Worm (Caenorhabditis elegans) whole organism, L3 larva: ENCODE data around the gene asm-3.

Source experiments
- R02D3.7 ChIP-seq: fragments of 150-350 bp; optimal IDR thresholded peaks from 2 replicates; lab custom pipeline; 2014; ENCODE audit warnings: missing biosample characterization, missing genetic modification characterization
- ZK546.5 ChIP-seq: sonication (generic microtip); optimal IDR thresholded peaks from 2 replicates; lab custom pipeline; 2017; ENCODE audit warnings: missing biosample characterization, missing genetic modification characterization
- aly-2 ChIP-seq: fragments of 150-350 bp; optimal IDR thresholded peaks from 2 replicates; lab custom pipeline; 2014; ENCODE audit warnings: missing biosample characterization, missing genetic modification characterization
- ceh-16 ChIP-seq: sonication (generic microtip); optimal IDR thresholded peaks from 2 replicates; lab custom pipeline; 2017; ENCODE audit warnings: missing biosample characterization, missing genetic modification characterization
- ceh-9 ChIP-seq: sonication (generic microtip); optimal IDR thresholded peaks from 2 replicates; lab custom pipeline; 2018; ENCODE audit warnings: missing biosample characterization, missing genetic modification characterization
- daf-12 ChIP-seq: fragments of 150-350 bp; optimal IDR thresholded peaks from 2 replicates; lab custom pipeline; 2014; ENCODE audit warnings: missing biosample characterization, missing genetic modification reagents, missing genetic modification characterization
- egl-27 ChIP-seq: sonication (generic microtip); optimal IDR thresholded peaks from 4 replicates; lab custom pipeline; 2017; ENCODE audit warnings: missing biosample characterization, missing genetic modification reagents, missing genetic modification characterization
- elt-2 ChIP-seq: sonication (generic microtip); optimal IDR thresholded peaks from 2 replicates; lab custom pipeline; 2016; ENCODE audit warnings: missing genetic modification reagents, mild to moderate bottlenecking, missing genetic modification characterization, missing compliant biosample characterization
- elt-3 ChIP-seq, 3 experiments: fragments of 150-350 bp in 1 of 3; sonication (generic microtip) in 2 of 3; optimal IDR thresholded peaks; 2 replicates in 2 of 3; 4 replicates in 1 of 3; lab custom pipeline; 2014 to 2017; ENCODE audit warnings: missing biosample characterization in 3 of 3, missing genetic modification characterization in 3 of 3
- eor-1 ChIP-seq, 2 experiments: fragments of 150-350 bp; optimal IDR thresholded peaks; 2 replicates each; lab custom pipeline; 2014 to 2018; ENCODE audit warnings: missing biosample characterization in 2 of 2, missing genetic modification characterization in 2 of 2
- fkh-10 ChIP-seq: sonication (generic microtip); optimal IDR thresholded peaks from 2 replicates; lab custom pipeline; 2017; ENCODE audit warnings: missing biosample characterization, missing genetic modification reagents, missing genetic modification characterization
- hmg-11 ChIP-seq: sonication (generic microtip); optimal IDR thresholded peaks from 2 replicates; lab custom pipeline; 2016; ENCODE audit warnings: missing genetic modification characterization, missing compliant biosample characterization
- jun-1 ChIP-seq: fragments of 150-350 bp; optimal IDR thresholded peaks from 2 replicates; lab custom pipeline; 2014; ENCODE audit warnings: missing biosample characterization, missing genetic modification reagents, missing genetic modification characterization
- lsy-12 ChIP-seq: sonication (generic microtip); optimal IDR thresholded peaks from 2 replicates; lab custom pipeline; 2016; ENCODE audit warnings: mild to moderate bottlenecking, missing genetic modification characterization, missing compliant biosample characterization
- mdl-1 ChIP-seq: fragments of 150-350 bp; optimal IDR thresholded peaks from 2 replicates; lab custom pipeline; 2014; ENCODE audit warnings: missing biosample characterization, missing genetic modification characterization
- mml-1 ChIP-seq: fragments of 150-350 bp; sonication (generic microtip); optimal IDR thresholded peaks from 3 replicates; lab custom pipeline; 2014; ENCODE audit warnings: missing biosample characterization, missing genetic modification characterization
- nfya-1 ChIP-seq: sonication (generic microtip); optimal IDR thresholded peaks from 2 replicates; lab custom pipeline; 2017; ENCODE audit warnings: missing genetic modification characterization, mild to moderate bottlenecking, missing compliant biosample characterization, antibody characterized with exemption, moderate library complexity; ENCODE audit not compliant: insufficient read depth
- nhr-11 ChIP-seq: fragments of 150-350 bp; optimal IDR thresholded peaks from 2 replicates; lab custom pipeline; 2014; ENCODE audit warnings: missing biosample characterization, missing genetic modification characterization
- nhr-12 ChIP-seq: fragments of 150-350 bp; optimal IDR thresholded peaks from 2 replicates; lab custom pipeline; 2014; ENCODE audit warnings: missing biosample characterization, missing genetic modification characterization
- nhr-23 ChIP-seq: fragments of 150-350 bp; optimal IDR thresholded peaks from 2 replicates; lab custom pipeline; 2014; ENCODE audit warnings: missing biosample characterization, missing genetic modification reagents, missing genetic modification characterization
- nhr-237 ChIP-seq: fragments of 150-350 bp; optimal IDR thresholded peaks from 2 replicates; lab custom pipeline; 2014; ENCODE audit warnings: missing biosample characterization, missing genetic modification characterization
- nhr-25 ChIP-seq: sonication (generic microtip); optimal IDR thresholded peaks from 2 replicates; lab custom pipeline; 2017; ENCODE audit warnings: missing biosample characterization, missing genetic modification characterization
- nhr-28 ChIP-seq: fragments of 150-350 bp; optimal IDR thresholded peaks from 2 replicates; lab custom pipeline; 2014; ENCODE audit warnings: missing biosample characterization, missing genetic modification characterization
- nhr-43 ChIP-seq: sonication (generic microtip); optimal IDR thresholded peaks from 2 replicates; lab custom pipeline; 2016; ENCODE audit warnings: mild to moderate bottlenecking, missing genetic modification characterization, missing compliant biosample characterization; ENCODE audit not compliant: poor library complexity, severe bottlenecking
- nhr-67 ChIP-seq: fragments of 150-350 bp; optimal IDR thresholded peaks from 2 replicates; lab custom pipeline; 2014; ENCODE audit warnings: missing biosample characterization, missing genetic modification characterization
- pha-4 ChIP-seq: fragments of 150-350 bp; optimal IDR thresholded peaks from 2 replicates; lab custom pipeline; 2014; ENCODE audit warnings: missing biosample characterization, missing genetic modification reagents, missing genetic modification characterization
- pqm-1 ChIP-seq: fragments of 150-350 bp; optimal IDR thresholded peaks from 2 replicates; lab custom pipeline; 2017; ENCODE audit warnings: missing biosample characterization, missing genetic modification characterization, inconsistent platforms
- skn-1 ChIP-seq: fragments of 150-350 bp; optimal IDR thresholded peaks from 2 replicates; lab custom pipeline; 2014; ENCODE audit warnings: missing biosample characterization, missing genetic modification characterization
- snpc-4 ChIP-seq: fragments of 150-350 bp; optimal IDR thresholded peaks from 2 replicates; lab custom pipeline; 2014; ENCODE audit warnings: missing biosample characterization, missing genetic modification characterization
- unc-39 ChIP-seq: sonication (generic microtip); optimal IDR thresholded peaks from 4 replicates; lab custom pipeline; 2017; ENCODE audit warnings: missing biosample characterization, missing genetic modification characterization
- unc-62 ChIP-seq: fragments of 150-350 bp; sonication (generic microtip); optimal IDR thresholded peaks from 4 replicates; lab custom pipeline; 2014; ENCODE audit warnings: missing biosample characterization, missing genetic modification reagents, missing genetic modification characterization
- zag-1 ChIP-seq: fragments of 150-350 bp; optimal IDR thresholded peaks from 2 replicates; lab custom pipeline; 2014; ENCODE audit warnings: missing biosample characterization, missing genetic modification characterization
- ztf-11 ChIP-seq: fragments of 150-350 bp; optimal IDR thresholded peaks from 2 replicates; lab custom pipeline; 2014; ENCODE audit warnings: missing biosample characterization, missing genetic modification characterization
- ztf-4 ChIP-seq: fragments of 150-350 bp; optimal IDR thresholded peaks from 2 replicates; lab custom pipeline; 2014; ENCODE audit warnings: missing biosample characterization, missing genetic modification characterization

Gene asm-3

ce11 chrIV:560314-560713 lies 36.7 kb upstream of the asm-3 start:
- no peak for TF ChIP-seq daf-12 (tag; lab: Kevin White, UChicago)
- no peak for TF ChIP-seq zag-1
- TF ChIP-seq egl-27 (tag; lab: Kevin White, UChicago), result no peak
- TF ChIP-seq mdl-1 (tag; lab: Kevin White, UChicago), result no peak
- TF ChIP-seq nhr-43, result no peak
- no peak for TF ChIP-seq nhr-12 (tag; lab: Kevin White, UChicago)
- TF ChIP-seq ceh-9 (tag; lab: Kevin White, UChicago), result no peak
- TF ChIP-seq eor-1 (tag; optimal IDR thresholded peaks at IDR 0.05; lab: Kevin White, UChicago), result no peak
- TF ChIP-seq lsy-12 (tag; lab: Kevin White, UChicago), result no peak
- TF ChIP-seq nhr-11 (tag; lab: Kevin White, UChicago), result no peak
- TF ChIP-seq jun-1 (tag; lab: Kevin White, UChicago), result no peak
- no peak for TF ChIP-seq aly-2
- no peak for TF ChIP-seq mml-1 (tag; lab: Kevin White, UChicago)
- TF ChIP-seq ceh-16 (tag; lab: Kevin White, UChicago), result no peak
- TF ChIP-seq ztf-4 (tag; lab: Kevin White, UChicago), result no peak
- TF ChIP-seq snpc-4 (tag; lab: Kevin White, UChicago), result no peak
- no peak for TF ChIP-seq nhr-28 (tag; lab: Kevin White, UChicago)

DNA sequence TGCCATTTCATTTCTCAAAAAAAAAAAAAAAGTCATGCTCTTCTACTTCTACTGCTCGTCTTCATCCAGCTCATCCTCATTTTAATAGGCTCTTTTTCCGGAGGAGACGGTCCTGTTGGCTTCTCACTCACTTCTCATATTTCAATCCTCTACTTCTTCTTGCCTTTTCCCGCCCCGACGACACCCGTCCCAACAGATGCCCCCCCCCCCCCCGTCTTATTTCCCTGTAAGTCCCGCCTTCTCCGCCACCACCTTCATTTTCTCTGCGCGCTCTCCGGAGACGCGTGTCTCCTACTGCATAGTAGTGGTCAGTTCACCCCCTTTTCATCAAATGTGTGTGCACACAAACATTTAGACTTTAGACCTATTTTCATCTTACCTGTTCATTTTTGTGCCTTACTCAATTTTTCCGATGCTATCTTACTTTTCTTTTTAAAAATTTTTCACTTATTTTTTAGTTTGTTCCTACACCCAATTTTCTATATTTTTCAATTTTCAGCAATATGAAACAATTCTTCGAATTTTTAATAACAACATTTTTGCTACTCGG lies 35.2 kb upstream of the asm-3 start, which contains the start of gene efn-4:
Gene efn-4, plus strand, starts transcription at position 500 of the 550 bp plus-strand sequence.
- TF ChIP-seq elt-3 (tag; optimal IDR thresholded peaks at IDR 0.05; lab: Kevin White, UChicago) (no peak), hmg-11 (tag; lab: Kevin White, UChicago) (no peak), ceh-9 (tag; lab: Kevin White, UChicago) (no peak), daf-12 (tag; lab: Kevin White, UChicago) (no peak)

- TF ChIP-seq egl-27 (tag; lab: Kevin White, UChicago) (no peak), snpc-4 (tag; lab: Kevin White, UChicago) (no peak), ZK546.5 (tag; lab: Kevin White, UChicago) (no peak), nhr-67 (no peak), nhr-23 (tag; lab: Kevin White, UChicago) (no peak), nhr-11 (tag; lab: Kevin White, UChicago) (no peak), fkh-10 (no peak), unc-39 (tag; lab: Kevin White, UChicago) (no peak), skn-1 (no peak), R02D3.7 (tag; lab: Kevin White, UChicago) (no peak), eor-1 (tag; optimal IDR thresholded peaks at IDR 0.05; lab: Kevin White, UChicago) (no peak), lsy-12 (tag; lab: Kevin White, UChicago) (no peak), nfya-1 (no peak), nhr-237 (tag; lab: Kevin White, UChicago) (no peak), ztf-11 (tag; lab: Kevin White, UChicago) (no peak), jun-1 (tag; lab: Kevin White, UChicago) (no peak)
Observed at ce11 chrIV:554005-554404, 30.4 kb upstream of the asm-3 start.

DNA sequence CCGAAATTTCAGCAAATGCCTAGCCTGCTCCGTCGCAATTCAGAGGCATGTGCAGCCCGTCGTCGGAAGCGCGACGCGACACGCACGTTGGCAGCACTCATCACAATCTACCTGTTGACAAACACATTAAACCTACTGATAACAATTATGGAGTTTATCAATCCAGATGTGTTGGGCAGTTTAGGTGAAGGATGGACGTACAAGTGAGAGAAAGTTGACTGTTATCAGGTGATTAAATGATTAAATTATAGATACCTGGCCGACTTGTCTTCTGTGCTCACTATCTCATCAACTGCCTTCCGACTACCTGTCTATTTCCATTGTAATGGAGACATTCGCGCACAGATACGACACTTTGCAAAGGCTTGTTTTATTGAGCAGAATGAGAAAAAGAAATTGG lies 28.3 kb upstream of the asm-3 start:
- TF ChIP-seq elt-2 (tag; lab: Kevin White, UChicago), result peak; percentile 84
- TF ChIP-seq ceh-16 (tag; lab: Kevin White, UChicago), result no peak
- peak; percentile 82 for TF ChIP-seq pqm-1
- no peak for TF ChIP-seq nhr-25 (tag; lab: Kevin White, UChicago)
- TF ChIP-seq ztf-4 (tag; lab: Kevin White, UChicago), result no peak
- TF ChIP-seq mdl-1 (tag; lab: Kevin White, UChicago), result no peak
- TF ChIP-seq unc-62 (GFP tag; lab: Kevin White, UChicago), result no peak

- TF ChIP-seq lsy-12 (tag; lab: Kevin White, UChicago) (no peak), nfya-1 (no peak), nhr-28 (tag; lab: Kevin White, UChicago) (no peak), pha-4 (no peak)
Observed at ce11 chrIV:548000-548399, 24.4 kb upstream of the asm-3 start, which contains the start of gene F56A11.4. F56A11.4 (plus strand) TSS chrIV:548300.
